Fruit fly (Drosophila melanogaster): Measurements from ENCODE around the gene CG12811.
A peak's percentile ranks its signal among the peaks of the same experiment; 100 is the strongest.

CG12811 gene

dm6 chr3R:10048775-10048841 lies at the start of gene CG12811:
Gene CG12811, minus strand, starts transcription at chr3R:10048797.
- no peak for TF ChIP-seq ey (GFP tag; optimal IDR thresholded peaks at IDR 0.05)
- no peak for TF ChIP-seq dsf (GFP tag; optimal IDR thresholded peaks at IDR 0.05; ENCODE audit: borderline replicate concordance)
- TF ChIP-seq h (GFP tag; optimal IDR thresholded peaks at IDR 0.05), result no peak
- no peak for TF ChIP-seq br (GFP tag; optimal IDR thresholded peaks at IDR 0.05)
- TF ChIP-seq tai (GFP tag; optimal IDR thresholded peaks at IDR 0.05), result no peak
- no peak for TF ChIP-seq dmrt93B (GFP tag; optimal IDR thresholded peaks at IDR 0.05)
- no peak for TF ChIP-seq N (GFP tag; optimal IDR thresholded peaks at IDR 0.05)
- TF ChIP-seq HLH106 (tag; optimal IDR thresholded peaks at IDR 0.05), result no peak
- no peak for TF ChIP-seq usp (GFP tag; optimal IDR thresholded peaks at IDR 0.05)
- TF ChIP-seq Rel (GFP tag; optimal IDR thresholded peaks at IDR 0.05), result no peak
- no peak for TF ChIP-seq Rel (tag; optimal IDR thresholded peaks at IDR 0.05)
- no peak for TF ChIP-seq CG9705 (GFP tag; optimal IDR thresholded peaks at IDR 0.05)
- no peak for TF ChIP-seq fru (GFP tag; optimal IDR thresholded peaks at IDR 0.05)
- TF ChIP-seq Hr83 (GFP tag; optimal IDR thresholded peaks at IDR 0.05; ENCODE audit: poor library complexity, severe bottlenecking), result no peak
- TF ChIP-seq sv (GFP tag; optimal IDR thresholded peaks at IDR 0.05), result no peak

- TF ChIP-seq CG9705 (GFP tag; optimal IDR thresholded peaks at IDR 0.05), result no peak
- TF ChIP-seq HLH106 (tag; optimal IDR thresholded peaks at IDR 0.05), result no peak
- TF ChIP-seq pan (optimal IDR thresholded peaks at IDR 0.05), result no peak
- TF ChIP-seq GATAd (GFP tag; optimal IDR thresholded peaks at IDR 0.05), result no peak
- TF ChIP-seq woc (GFP tag; optimal IDR thresholded peaks at IDR 0.05), result no peak
- no peak for TF ChIP-seq Dfd (GFP tag; optimal IDR thresholded peaks at IDR 0.05)
- no peak for TF ChIP-seq sage (GFP tag; optimal IDR thresholded peaks at IDR 0.05)
- no peak for TF ChIP-seq lola (GFP tag; optimal IDR thresholded peaks at IDR 0.05)
- TF ChIP-seq fru (GFP tag; optimal IDR thresholded peaks at IDR 0.05), result no peak
- no peak for TF ChIP-seq N (GFP tag; optimal IDR thresholded peaks at IDR 0.05)
- no peak for TF ChIP-seq Vsx2 (GFP tag; optimal IDR thresholded peaks at IDR 0.05; ENCODE audit: partially characterized antibody)
- TF ChIP-seq Abd-B (GFP tag; optimal IDR thresholded peaks at IDR 0.05), result no peak
- TF ChIP-seq psq (GFP tag; optimal IDR thresholded peaks at IDR 0.05), result no peak
- TF ChIP-seq h (GFP tag; optimal IDR thresholded peaks at IDR 0.05), result no peak
- no peak for TF ChIP-seq ey (GFP tag; optimal IDR thresholded peaks at IDR 0.05)
- TF ChIP-seq sv (GFP tag; optimal IDR thresholded peaks at IDR 0.05), result no peak
Measured at dm6 chr3R:10098296-10098675, 49.7 kb upstream of the CG12811 start.

DNA sequence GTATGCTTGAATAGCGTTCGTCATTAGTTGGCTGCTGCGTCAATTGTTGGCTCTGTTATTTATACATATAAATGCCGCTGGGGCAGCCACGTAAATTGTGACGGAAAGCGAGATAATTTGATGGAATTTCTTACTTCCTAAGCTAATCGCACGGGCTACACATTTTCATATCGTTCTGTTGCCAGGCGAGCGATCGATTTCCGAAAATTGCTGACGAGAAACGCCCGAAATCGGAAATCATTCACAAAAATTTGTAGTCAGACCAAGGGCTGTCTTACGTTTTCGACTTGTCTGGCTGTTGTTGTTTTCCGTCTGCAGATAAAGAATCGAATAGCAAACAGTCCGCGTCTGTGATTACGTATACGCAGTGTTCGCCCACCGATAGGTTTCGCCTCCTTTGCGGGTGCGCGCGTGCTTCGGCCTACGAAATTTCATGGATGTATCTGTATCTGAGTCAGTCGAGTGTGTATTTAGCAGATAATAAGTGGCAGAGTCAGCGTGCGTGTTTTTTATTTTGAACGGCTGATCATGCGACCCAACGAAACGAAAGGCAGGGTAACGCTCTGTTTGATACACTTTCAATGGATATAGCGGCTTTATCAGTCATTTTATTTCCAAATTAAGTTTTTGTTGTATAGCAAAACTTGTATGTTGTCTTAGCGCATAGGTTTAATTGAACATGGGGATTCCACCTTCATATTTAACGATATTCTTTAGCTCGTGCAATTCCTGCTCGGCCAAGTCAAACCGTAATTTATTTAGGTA lies 49.1 kb upstream of the CG12811 start:
- no peak for TF ChIP-seq pan (optimal IDR thresholded peaks at IDR 0.05)
- TF ChIP-seq Rel (GFP tag; optimal IDR thresholded peaks at IDR 0.05), result no peak
- peak; percentile 72 for TF ChIP-seq Rel (tag; optimal IDR thresholded peaks at IDR 0.05)
- TF ChIP-seq Dif (GFP tag; optimal IDR thresholded peaks at IDR 0.05; ENCODE audit: partially characterized antibody), result no peak
- TF ChIP-seq foxo (GFP tag; optimal IDR thresholded peaks at IDR 0.05), result peak in 1 of 2 experiments; percentile 57
- TF ChIP-seq h (GFP tag; optimal IDR thresholded peaks at IDR 0.05), result peak; percentile 57
- TF ChIP-seq jim (GFP tag; optimal IDR thresholded peaks at IDR 0.05), result no peak
- no peak for TF ChIP-seq N (GFP tag; optimal IDR thresholded peaks at IDR 0.05)
- TF ChIP-seq Jra (GFP tag; optimal IDR thresholded peaks at IDR 0.05), result peak; percentile 23
- TF ChIP-seq ey (GFP tag; optimal IDR thresholded peaks at IDR 0.05), result peak; percentile 54
- no peak for TF ChIP-seq Hr83 (GFP tag; optimal IDR thresholded peaks at IDR 0.05; ENCODE audit: poor library complexity, severe bottlenecking)
- no peak for TF ChIP-seq brk (GFP tag; optimal IDR thresholded peaks at IDR 0.05)
- peak; percentile 51 for TF ChIP-seq sv (GFP tag; optimal IDR thresholded peaks at IDR 0.05)
- TF ChIP-seq OdsH (GFP tag; optimal IDR thresholded peaks at IDR 0.05), result peak; percentile 38
- peak; percentile 7 for TF ChIP-seq dmrt93B (GFP tag; optimal IDR thresholded peaks at IDR 0.05)
- peak; percentile 22 for TF ChIP-seq Sp1 (GFP tag; optimal IDR thresholded peaks at IDR 0.05)
- TF ChIP-seq CG9705 (GFP tag; optimal IDR thresholded peaks at IDR 0.05), result no peak
- TF ChIP-seq HLH106 (tag; optimal IDR thresholded peaks at IDR 0.05), result peak; percentile 27
- TF ChIP-seq rgr (GFP tag; optimal IDR thresholded peaks at IDR 0.05), result peak; percentile 36
- TF ChIP-seq fru (GFP tag; optimal IDR thresholded peaks at IDR 0.05), result peak; percentile 32

- no peak for TF ChIP-seq Sp1 (GFP tag; optimal IDR thresholded peaks at IDR 0.05)
- no peak for TF ChIP-seq dsf (GFP tag; optimal IDR thresholded peaks at IDR 0.05; ENCODE audit: borderline replicate concordance)
- no peak for TF ChIP-seq OdsH (GFP tag; optimal IDR thresholded peaks at IDR 0.05)
- no peak for TF ChIP-seq Dfd (GFP tag; optimal IDR thresholded peaks at IDR 0.05)
- no peak for TF ChIP-seq br (GFP tag; optimal IDR thresholded peaks at IDR 0.05)
- TF ChIP-seq CG32264 (GFP tag; optimal IDR thresholded peaks at IDR 0.05), result no peak
- no peak for TF ChIP-seq Hr78 (GFP tag; optimal IDR thresholded peaks at IDR 0.05)
- TF ChIP-seq ey (GFP tag; optimal IDR thresholded peaks at IDR 0.05), result no peak
- TF ChIP-seq dl (GFP tag; optimal IDR thresholded peaks at IDR 0.05; ENCODE audit: insufficient read depth in 1 of 2, partially characterized antibody in 2 of 2), result no peak
- TF ChIP-seq rgr (GFP tag; optimal IDR thresholded peaks at IDR 0.05), result no peak
- TF ChIP-seq fru (GFP tag; optimal IDR thresholded peaks at IDR 0.05), result no peak
- no peak for TF ChIP-seq jim (GFP tag; optimal IDR thresholded peaks at IDR 0.05)
- TF ChIP-seq Hnf4 (GFP tag; optimal IDR thresholded peaks at IDR 0.05), result no peak
- TF ChIP-seq Myc (optimal IDR thresholded peaks at IDR 0.05), result no peak
Measured at dm6 chr3R:10095765-10096164, 47.2 kb upstream of the CG12811 start.
